Worm (Caenorhabditis elegans): Measurements from ENCODE around the gene asns-1.
A peak's percentile ranks its signal among the peaks of the same experiment; 100 is the strongest.

The asns-1 gene

DNA sequence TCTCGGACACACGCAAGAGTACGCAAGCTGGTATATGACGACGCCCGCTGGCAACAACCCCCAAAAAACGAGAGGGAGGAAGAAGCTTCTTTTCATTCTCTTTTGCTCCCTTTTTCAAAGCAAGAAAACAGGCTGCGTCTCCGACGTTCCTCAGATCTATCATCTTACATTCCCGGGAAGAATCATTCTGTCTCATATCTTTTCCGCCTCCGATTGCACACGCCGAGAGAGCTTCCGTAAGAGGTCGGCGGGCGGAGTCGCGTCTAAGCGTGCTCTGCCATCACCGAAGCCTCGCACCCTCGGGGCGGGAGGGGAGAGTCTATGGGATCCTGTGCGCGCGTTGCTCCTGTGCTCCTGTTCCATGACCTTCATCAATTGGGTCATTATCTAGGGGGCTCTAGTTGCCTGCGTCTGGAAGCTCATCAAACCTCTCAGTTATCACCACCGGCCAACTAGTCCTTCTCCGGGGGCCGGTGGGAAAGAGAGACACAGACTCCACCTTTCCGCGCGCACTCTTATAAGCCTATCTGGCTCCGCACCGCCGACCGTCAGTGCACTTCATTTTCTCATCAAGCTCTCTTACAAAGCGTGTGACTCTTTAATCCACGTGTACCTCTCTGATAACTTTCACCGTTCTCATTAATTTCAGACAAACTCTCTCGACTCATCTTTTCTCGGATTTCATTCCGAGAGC is at the start of gene asns-1, which contains the start of gene slc-17.8:
Gene asns-1 (plus strand): TSS at position 644 of the 694 bp plus-strand sequence.
Gene slc-17.8 (minus strand): TSS at position 51 of the 694 bp plus-strand sequence.
- TF ChIP-seq nfya-2 (GFP tag; IDR thresholded peaks at IDR 0.05), result no peak
- peak; percentile 69; the same call in 1 of the 2 replicates for TF ChIP-seq egrh-3 (GFP tag; IDR thresholded peaks at IDR 0.05)
- TF ChIP-seq zfh-2 (GFP tag; conservative IDR thresholded peaks at IDR 0.05), result peak; percentile 84
- TF ChIP-seq F57A8.1 (GFP tag; optimal IDR thresholded peaks at IDR 0.05), result peak; percentile 11

DNA sequence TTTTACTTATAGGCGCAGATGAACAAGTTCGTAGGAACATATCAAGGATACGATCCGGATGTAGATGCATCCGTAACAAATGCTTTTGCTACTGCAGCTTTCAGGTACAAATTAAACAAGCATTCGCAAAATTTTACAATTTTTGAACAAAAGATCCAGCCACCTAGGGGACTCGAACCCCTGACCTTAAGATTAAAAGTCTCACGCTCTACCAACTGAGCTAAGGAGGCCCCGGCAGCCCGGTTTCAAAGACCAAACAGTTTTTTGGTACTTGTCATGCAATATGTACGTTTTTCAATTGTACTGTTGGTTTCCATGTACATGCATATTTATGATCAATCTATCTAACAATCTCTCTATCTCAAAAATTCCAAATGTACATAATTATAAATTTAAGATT is 46.6 kb upstream of the asns-1 start:
- no peak for TF ChIP-seq fkh-3 (tag; optimal IDR thresholded peaks at IDR 0.05)
- TF ChIP-seq hlh-26 (GFP tag; conservative IDR thresholded peaks at IDR 0.05), result no peak
- peak; percentile 77 for TF ChIP-seq die-1 (tag; optimal IDR thresholded peaks at IDR 0.05)
- peak; percentile 56 for TF ChIP-seq mxl-1 (tag; optimal IDR thresholded peaks at IDR 0.05)
- TF ChIP-seq ZK185.1 (tag; optimal IDR thresholded peaks at IDR 0.05; ENCODE audit: poor library complexity, severe bottlenecking), result no peak
- TF ChIP-seq ceh-27 (GFP tag; optimal IDR thresholded peaks at IDR 0.05), result no peak
- TF ChIP-seq snpc-1.1 (tag; optimal IDR thresholded peaks at IDR 0.05; ENCODE audit: insufficient read depth), result peak; percentile 84
- TF ChIP-seq hmg-1.2 (GFP tag; IDR thresholded peaks at IDR 0.05), result peak; percentile 60
- no peak for TF ChIP-seq ceh-79 (tag; optimal IDR thresholded peaks at IDR 0.05)
- TF ChIP-seq mel-28 (tag; optimal IDR thresholded peaks at IDR 0.05; ENCODE audit: borderline replicate concordance), result no peak
- peak; percentile 51; the same call in 1 of the 2 replicates for TF ChIP-seq madf-6 (GFP tag; IDR thresholded peaks at IDR 0.05)
- TF ChIP-seq hmg-20 (GFP tag; IDR thresholded peaks at IDR 0.05), result no peak
- no peak for TF ChIP-seq B0336.3 (GFP tag; IDR thresholded peaks at IDR 0.05)
- TF ChIP-seq ceh-100 (GFP tag; IDR thresholded peaks at IDR 0.05), result no peak
- TF ChIP-seq let-607 (tag; optimal IDR thresholded peaks at IDR 0.05), result peak in 1 of 2 experiments; percentile 9
- TF ChIP-seq nhr-80 (tag; optimal IDR thresholded peaks at IDR 0.05), result no peak
- no peak for TF ChIP-seq C17E4.6 (GFP tag; IDR thresholded peaks at IDR 0.05)
- TF ChIP-seq Y67H2A.10 (GFP tag; conservative IDR thresholded peaks at IDR 0.05), result no peak
- TF ChIP-seq cebp-2 (GFP tag; IDR thresholded peaks at IDR 0.05), result no peak
- TF ChIP-seq K11D2.4 (GFP tag; IDR thresholded peaks at IDR 0.05), result no peak
- peak in 1 of 2 experiments; percentile 15 for TF ChIP-seq rec-8 (tag; optimal IDR thresholded peaks at IDR 0.05)
- no peak for TF ChIP-seq nhr-120 (GFP tag; IDR thresholded peaks at IDR 0.05)
- no peak for TF ChIP-seq efl-1 (GFP tag; optimal IDR thresholded peaks at IDR 0.05)
- TF ChIP-seq F10E7.11 (tag; optimal IDR thresholded peaks at IDR 0.05), result no peak
- TF ChIP-seq rpc-1 (optimal IDR thresholded peaks at IDR 0.05), result peak; percentile 55
- peak; percentile 83 for TF ChIP-seq rpc-1 (tag; optimal IDR thresholded peaks at IDR 0.05)
- TF ChIP-seq madf-8 (GFP tag; conservative IDR thresholded peaks at IDR 0.05), result no peak
- no peak for TF ChIP-seq K12H6.12 (tag; optimal IDR thresholded peaks at IDR 0.05)
- no peak for TF ChIP-seq F57A8.1 (GFP tag; optimal IDR thresholded peaks at IDR 0.05)
- TF ChIP-seq snpc-4 (GFP tag; optimal IDR thresholded peaks at IDR 0.05), result peak; percentile 77
- peak in 3 of 4 experiments; percentile 72 to 92 (median 85) for TF ChIP-seq snpc-4 (tag; optimal IDR thresholded peaks at IDR 0.05)
- TF ChIP-seq attf-3 (GFP tag; conservative IDR thresholded peaks at IDR 0.05), result no peak
- peak; percentile 97 for TF ChIP-seq lin-26 (GFP tag; IDR thresholded peaks at IDR 0.05)
- TF ChIP-seq egl-44 (GFP tag; IDR thresholded peaks at IDR 0.05), result peak; percentile 76; the same call in 1 of the 2 replicates
- no peak for TF ChIP-seq nhr-27 (tag; optimal IDR thresholded peaks at IDR 0.05)
- TF ChIP-seq hrde-1 (tag; optimal IDR thresholded peaks at IDR 0.05; ENCODE audit: borderline replicate concordance), result no peak
- TF ChIP-seq Y56A3A.18 (GFP tag; IDR thresholded peaks at IDR 0.05), result no peak
- TF ChIP-seq F37B4.10 (GFP tag; IDR thresholded peaks at IDR 0.05), result no peak
- no peak for TF ChIP-seq akir-1 (GFP tag; optimal IDR thresholded peaks at IDR 0.05)
- TF ChIP-seq zim-3 (tag; optimal IDR thresholded peaks at IDR 0.05), result no peak
- peak; percentile 91 for TF ChIP-seq tbp1 (GFP tag; optimal IDR thresholded peaks at IDR 0.05)
- 0 out of 2 replicates have a peak, but pooled peaks have one; percentile 40 for TF ChIP-seq Y95B8A.8 (GFP tag; IDR thresholded peaks at IDR 0.05)
